Worm (Caenorhabditis elegans): ENCODE data around the gene C14A4.6.

- TF ChIP-seq B0310.2 (tag; optimal IDR thresholded peaks at IDR 0.05) (no peak), ets-7 (tag; optimal IDR thresholded peaks at IDR 0.05) (no peak), ama-1 (optimal IDR thresholded peaks at IDR 0.05) (no peak), ceh-13 (GFP tag; optimal IDR thresholded peaks at IDR 0.05) (no peak), pes-1 (GFP tag; IDR thresholded peaks at IDR 0.05) (no peak), scrt-1 (GFP tag; IDR thresholded peaks at IDR 0.05) (no peak)
Measured at ce11 chrII:10558962-10559415, 35.6 kb downstream of the C14A4.6 start.

Measured in whole organism, early embryonic.